Worm (Caenorhabditis elegans): ENCODE measurements around the gene sqt-2.
A peak's percentile ranks its signal among the peaks of the same experiment; 100 is the strongest.

sqt-2 gene

ce11 chrII:31521-31920 lies 8.4 kb downstream of the sqt-2 start, which contains the start of the genes F23F1.5 and fbxc-54:
F23F1.5 (minus strand) TSS chrII:31584.
fbxc-54 (plus strand) TSS chrII:31719.
- TF ChIP-seq him-1 (tag; optimal IDR thresholded peaks at IDR 0.05) (no peak), W03F9.2 (tag; optimal IDR thresholded peaks at IDR 0.05) (no peak), dao-5 (tag; optimal IDR thresholded peaks at IDR 0.05) (no peak)

DNA sequence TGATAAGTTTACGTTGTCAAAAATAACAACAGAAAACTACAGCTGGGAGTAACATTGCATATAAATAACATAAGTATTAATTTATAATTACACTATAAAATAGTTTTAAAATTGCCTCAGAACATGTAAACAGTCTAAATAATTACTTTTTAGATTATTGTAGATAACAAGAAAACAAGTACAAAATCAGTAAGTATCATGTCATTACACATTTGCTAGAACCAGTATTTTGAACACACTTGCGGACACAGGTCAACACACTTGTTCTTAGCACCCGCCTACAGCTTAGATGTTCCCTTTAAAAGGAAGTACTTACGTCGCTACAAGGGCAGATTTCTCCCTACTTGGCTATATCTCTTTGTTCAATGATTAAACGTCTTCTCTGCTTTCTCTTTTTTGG lies 10.8 kb downstream of the sqt-2 start, which contains the start of gene F23F1.2:
Gene F23F1.2, plus strand, starts transcription at position 301 of the 400 bp plus-strand sequence.
- TF ChIP-seq W03F9.2 (tag; optimal IDR thresholded peaks at IDR 0.05), result no peak
- TF ChIP-seq dao-5 (tag; optimal IDR thresholded peaks at IDR 0.05), result no peak
- TF ChIP-seq him-1 (tag; optimal IDR thresholded peaks at IDR 0.05), result no peak

DNA sequence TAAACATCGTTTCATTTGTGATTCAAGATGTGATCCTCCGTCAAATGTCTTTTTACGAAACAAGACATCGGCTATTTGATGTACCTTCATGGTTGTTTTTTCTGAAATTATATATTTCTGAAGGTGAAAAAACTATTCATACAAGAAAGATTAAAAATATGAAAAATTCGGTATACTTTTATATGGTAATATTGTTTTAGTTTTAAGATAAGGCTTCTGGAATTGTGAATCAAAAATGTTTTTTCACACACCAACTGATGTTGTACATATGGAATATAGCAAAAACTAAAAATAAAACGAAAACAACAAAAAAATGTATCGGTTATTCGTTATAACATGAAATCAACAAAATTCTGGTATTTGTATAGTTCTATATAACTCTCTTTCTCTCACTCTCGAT lies 14.1 kb downstream of the sqt-2 start, which contains the start of gene F23F1.6:
Gene F23F1.6, minus strand, starts transcription at position 101 of the 400 bp plus-strand sequence.
- TF ChIP-seq dao-5 (tag; optimal IDR thresholded peaks at IDR 0.05) (no peak), him-1 (tag; optimal IDR thresholded peaks at IDR 0.05) (no peak), W03F9.2 (tag; optimal IDR thresholded peaks at IDR 0.05) (no peak)

- TF ChIP-seq him-1 (tag; optimal IDR thresholded peaks at IDR 0.05) (no peak), W03F9.2 (tag; optimal IDR thresholded peaks at IDR 0.05) (no peak), dao-5 (tag; optimal IDR thresholded peaks at IDR 0.05) (no peak)
Measured at ce11 chrII:39437-39836, 16.3 kb downstream of the sqt-2 start, which contains the start of gene spp-24. spp-24 (minus strand) TSS chrII:39537.

DNA sequence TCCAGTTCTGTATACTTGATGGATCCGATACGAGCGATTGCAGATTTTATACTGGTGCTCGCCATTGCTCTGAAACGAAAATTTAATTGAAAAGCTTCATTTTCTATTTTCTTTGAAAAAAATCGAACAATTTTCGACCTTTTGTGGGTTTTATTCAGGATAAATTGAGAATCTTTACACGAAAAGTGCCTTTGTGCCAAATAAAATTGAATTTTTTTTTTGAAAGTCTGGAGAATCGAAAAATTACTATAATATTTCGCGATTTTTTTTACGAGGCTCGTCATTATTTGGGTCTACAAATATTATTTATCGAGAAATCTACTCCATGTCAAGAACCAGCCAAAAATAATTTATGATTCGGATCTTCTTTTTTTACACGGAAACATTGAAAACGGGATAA lies 18.8 kb downstream of the sqt-2 start, which contains the start of gene F23F1.10:
Gene F23F1.10, minus strand, starts transcription at position 69 of the 400 bp plus-strand sequence.
- no peak for TF ChIP-seq him-1 (tag; optimal IDR thresholded peaks at IDR 0.05)
- TF ChIP-seq W03F9.2 (tag; optimal IDR thresholded peaks at IDR 0.05), result no peak
- TF ChIP-seq dao-5 (tag; optimal IDR thresholded peaks at IDR 0.05), result no peak

ce11 chrII:43640-44039 lies 20.5 kb downstream of the sqt-2 start, which contains the start of gene nfyc-1:
nfyc-1 (plus strand) TSS chrII:43907.
- TF ChIP-seq him-1 (tag; optimal IDR thresholded peaks at IDR 0.05) (no peak), dao-5 (tag; optimal IDR thresholded peaks at IDR 0.05) (no peak), W03F9.2 (tag; optimal IDR thresholded peaks at IDR 0.05) (peak; percentile 79)

ce11 chrII:44740-45139 lies 21.6 kb downstream of the sqt-2 start, which contains the start of gene rpoa-49:
rpoa-49 (plus strand) TSS chrII:45040.
- no peak for TF ChIP-seq him-1 (tag; optimal IDR thresholded peaks at IDR 0.05)
- TF ChIP-seq W03F9.2 (tag; optimal IDR thresholded peaks at IDR 0.05), result no peak
- no peak for TF ChIP-seq dao-5 (tag; optimal IDR thresholded peaks at IDR 0.05)

DNA sequence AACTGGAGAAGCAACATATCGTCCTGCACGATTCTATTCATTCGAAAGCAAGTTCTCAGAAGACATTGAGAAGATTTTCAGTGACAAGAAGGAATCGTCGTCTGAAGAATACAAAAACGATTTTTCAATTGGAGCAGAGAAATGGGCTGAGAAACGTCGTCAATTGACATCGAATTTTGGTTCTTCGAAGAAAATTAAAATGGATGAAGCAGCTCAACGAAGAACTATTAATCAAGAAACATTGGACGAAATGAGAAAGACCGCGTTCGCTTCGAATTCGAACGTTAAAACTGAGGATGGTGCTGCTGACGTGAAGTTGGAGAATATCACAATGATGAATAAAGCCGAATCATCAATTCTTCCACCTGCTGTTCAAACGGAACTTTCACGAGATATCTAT lies 23.0 kb downstream of the sqt-2 start, which contains the start of gene rpt-4:
Gene rpt-4, minus strand, starts transcription at position 101 of the 400 bp plus-strand sequence.
- TF ChIP-seq dao-5 (tag; optimal IDR thresholded peaks at IDR 0.05) (no peak), him-1 (tag; optimal IDR thresholded peaks at IDR 0.05) (no peak), W03F9.2 (tag; optimal IDR thresholded peaks at IDR 0.05) (no peak)

ce11 chrII:47280-47679 lies 24.2 kb downstream of the sqt-2 start, which contains the start of gene C23H3.5:
C23H3.5 (plus strand) TSS chrII:47580.
- TF ChIP-seq W03F9.2 (tag; optimal IDR thresholded peaks at IDR 0.05), result no peak
- no peak for TF ChIP-seq him-1 (tag; optimal IDR thresholded peaks at IDR 0.05)
- TF ChIP-seq dao-5 (tag; optimal IDR thresholded peaks at IDR 0.05), result no peak

DNA sequence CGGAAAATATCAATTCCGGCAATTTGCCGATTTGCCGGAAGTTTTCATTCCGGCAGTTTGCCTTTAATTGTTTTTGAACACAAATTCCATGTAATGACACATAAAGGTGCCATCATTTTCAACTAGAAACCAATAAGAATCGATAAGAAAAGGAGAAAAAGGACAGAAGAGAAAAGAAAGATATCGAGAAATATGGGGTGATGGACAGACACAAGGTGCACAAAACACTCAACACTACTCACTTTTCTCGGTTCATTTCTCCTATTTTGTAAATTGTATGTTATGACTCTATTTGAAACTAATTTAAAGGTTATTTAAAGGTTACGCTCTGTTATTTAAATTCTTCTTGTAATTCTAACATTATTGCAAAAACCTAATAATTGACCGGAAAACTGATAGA lies 27.7 kb downstream of the sqt-2 start:
- TF ChIP-seq W03F9.2 (tag; optimal IDR thresholded peaks at IDR 0.05) (no peak), him-1 (tag; optimal IDR thresholded peaks at IDR 0.05) (no peak), dao-5 (tag; optimal IDR thresholded peaks at IDR 0.05) (no peak)

DNA sequence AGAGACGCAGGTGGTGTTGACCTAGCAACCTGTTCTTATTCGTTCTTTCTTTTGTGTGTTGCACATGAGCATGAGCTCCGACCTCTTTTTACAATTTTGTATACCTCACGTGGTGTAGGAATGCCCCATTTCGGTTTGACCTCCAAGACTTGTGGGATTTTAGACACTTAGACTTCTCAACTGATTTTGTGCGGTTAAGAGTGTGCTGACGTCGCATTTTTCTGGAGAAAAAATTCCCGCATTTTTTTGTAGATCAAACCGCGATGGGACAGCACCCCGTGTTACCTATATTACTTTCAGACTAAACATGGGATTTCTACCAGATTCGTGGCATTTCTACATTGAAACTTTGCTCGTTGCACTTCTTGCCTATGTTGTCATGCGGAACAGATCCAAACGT lies 28.2 kb downstream of the sqt-2 start, which contains the start of gene sptl-1:
Gene sptl-1, plus strand, starts transcription at position 301 of the 400 bp plus-strand sequence.
- TF ChIP-seq W03F9.2 (tag; optimal IDR thresholded peaks at IDR 0.05) (no peak), him-1 (tag; optimal IDR thresholded peaks at IDR 0.05) (no peak)

DNA sequence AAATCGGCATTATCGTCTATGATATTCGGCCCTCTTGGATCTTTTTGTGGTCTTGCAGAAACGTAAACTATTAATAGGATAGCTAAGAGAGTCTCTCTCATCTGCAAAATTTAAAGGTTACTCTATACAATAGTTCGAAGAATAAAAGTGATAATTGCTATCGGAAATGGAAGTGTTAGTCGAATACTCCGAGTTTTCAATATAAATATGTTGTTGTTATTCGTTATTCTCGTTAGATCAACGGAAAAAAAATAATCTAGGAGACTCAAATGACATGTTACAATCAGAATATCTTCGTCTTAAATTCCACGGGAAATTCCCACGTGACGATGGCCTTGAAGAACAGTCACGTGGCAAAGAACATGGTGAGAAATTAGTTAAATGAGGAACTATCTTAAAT lies 32.1 kb downstream of the sqt-2 start, which contains the start of gene tre-5:
Gene tre-5, minus strand, starts transcription at position 101 of the 400 bp plus-strand sequence.
- no peak for TF ChIP-seq him-1 (tag; optimal IDR thresholded peaks at IDR 0.05)
- TF ChIP-seq W03F9.2 (tag; optimal IDR thresholded peaks at IDR 0.05), result no peak
- TF ChIP-seq dao-5 (tag; optimal IDR thresholded peaks at IDR 0.05), result no peak

- TF ChIP-seq him-1 (tag; optimal IDR thresholded peaks at IDR 0.05) (no peak), dao-5 (tag; optimal IDR thresholded peaks at IDR 0.05) (no peak)
Measured at ce11 chrII:57370-57769, 34.2 kb downstream of the sqt-2 start, which contains the start of gene ascc-1. ascc-1 (plus strand) TSS chrII:57670.

DNA sequence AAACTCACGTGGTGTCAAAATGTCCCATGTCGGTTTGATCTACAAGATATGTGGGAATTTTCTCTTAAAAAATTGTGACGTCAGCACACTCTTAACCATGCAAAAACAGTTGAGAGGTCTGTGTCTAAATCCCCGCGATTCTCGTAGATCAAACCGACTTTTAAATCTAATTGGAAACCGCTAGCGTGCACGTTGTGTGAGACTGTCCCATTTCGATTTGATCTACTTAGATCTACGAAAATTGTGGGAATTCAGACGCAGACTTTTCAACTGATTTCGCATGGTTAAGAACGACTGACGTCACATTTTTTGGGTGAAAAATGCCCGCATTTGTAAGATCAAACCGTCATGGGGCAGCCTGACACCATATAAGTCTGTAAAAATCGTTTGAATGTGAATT lies 34.7 kb downstream of the sqt-2 start:
- TF ChIP-seq W03F9.2 (tag; optimal IDR thresholded peaks at IDR 0.05), result no peak

- TF ChIP-seq dao-5 (tag; optimal IDR thresholded peaks at IDR 0.05) (no peak), him-1 (tag; optimal IDR thresholded peaks at IDR 0.05) (no peak), W03F9.2 (tag; optimal IDR thresholded peaks at IDR 0.05) (no peak)
Measured at ce11 chrII:60049-60448, 36.9 kb downstream of the sqt-2 start.

All from whole organism, L4/young adult.